Worm (Caenorhabditis elegans) whole organism, L1 larva: Measurements from ENCODE around the gene srh-276.

ENCODE experiments used
- C16A3.4 ChIP-seq: fragments of 150-350 bp; optimal IDR thresholded peaks from 2 replicates; lab custom pipeline; 2014; ENCODE audit warnings: missing biosample characterization, missing genetic modification characterization
- C34B4.2 ChIP-seq: sonication (generic microtip); optimal IDR thresholded peaks from 2 replicates; lab custom pipeline; 2017; ENCODE audit warnings: mild to moderate bottlenecking, missing genetic modification characterization, missing compliant biosample characterization
- F16B12.6 ChIP-seq: fragments of 150-350 bp; optimal IDR thresholded peaks from 2 replicates; lab custom pipeline; 2014; ENCODE audit warnings: missing biosample characterization, missing genetic modification characterization
- Y116A8C.19 ChIP-seq: sonication (generic microtip); optimal IDR thresholded peaks from 2 replicates; lab custom pipeline; 2016; ENCODE audit warnings: missing compliant biosample characterization, missing genetic modification characterization, borderline replicate concordance
- aha-1 ChIP-seq: fragments of 150-350 bp; optimal IDR thresholded peaks from 2 replicates; lab custom pipeline; 2014; ENCODE audit warnings: missing biosample characterization, missing genetic modification characterization
- aly-2 ChIP-seq: fragments of 150-350 bp; optimal IDR thresholded peaks from 2 replicates; lab custom pipeline; 2014; ENCODE audit warnings: missing biosample characterization, missing genetic modification characterization
- ces-1 ChIP-seq: fragments of 150-350 bp; optimal IDR thresholded peaks from 2 replicates; lab custom pipeline; 2014; ENCODE audit warnings: missing biosample characterization, missing genetic modification reagents, missing genetic modification characterization
- dpl-1 ChIP-seq, 3 experiments: fragments of 150-350 bp in 2 of 3; sonication (generic microtip) in 1 of 3; optimal IDR thresholded peaks; 2 replicates each; lab custom pipeline; 2014 to 2017; ENCODE audit warnings: missing biosample characterization in 3 of 3, missing genetic modification characterization in 3 of 3, missing genetic modification reagents in 3 of 3
- efl-1 ChIP-seq, 4 experiments: fragments of 150-350 bp; optimal IDR thresholded peaks in 3 of 4; peaks in 1 of 4; 1 replicate in 1 of 4; 2 replicates in 3 of 4; lab custom pipeline; 2014; ENCODE audit warnings: missing biosample characterization in 2 of 4, missing genetic modification characterization in 2 of 4, missing genetic modification reagents in 2 of 4
- egl-13 ChIP-seq: sonication (generic microtip); optimal IDR thresholded peaks from 2 replicates; lab custom pipeline; 2016; ENCODE audit warnings: missing genotype, missing genetic modification reagents, missing genetic modification characterization, missing compliant biosample characterization
- elt-2 ChIP-seq: sonication (generic microtip); optimal IDR thresholded peaks from 2 replicates; lab custom pipeline; 2016; ENCODE audit warnings: missing genetic modification characterization, mild to moderate bottlenecking, inconsistent platforms, missing compliant biosample characterization, missing genetic modification reagents
- elt-3 ChIP-seq, 6 experiments: fragments of 150-350 bp in 1 of 6; sonication (generic microtip); optimal IDR thresholded peaks; 2 replicates each; lab custom pipeline; 2017 to 2018; ENCODE audit warnings: missing biosample characterization in 6 of 6, missing genetic modification characterization in 6 of 6, inconsistent platforms in 1 of 6
- fkh-10 ChIP-seq: sonication (generic microtip); optimal IDR thresholded peaks from 2 replicates; lab custom pipeline; 2017; ENCODE audit warnings: missing biosample characterization, missing genetic modification reagents, missing genetic modification characterization
- hlh-4 ChIP-seq: sonication (generic microtip); optimal IDR thresholded peaks from 2 replicates; lab custom pipeline; 2016; ENCODE audit warnings: mild to moderate bottlenecking, missing genetic modification characterization, missing compliant biosample characterization
- isw-1 ChIP-seq: fragments of 200-800 bp; sonication (Bioruptor generic); IDR thresholded peaks from 2 replicates; pipeline ENCODE4 v1.3.6; 2022; ENCODE audit warnings: missing genetic modification characterization, missing compliant biosample characterization
- jun-1 ChIP-seq: fragments of 150-350 bp; optimal IDR thresholded peaks from 2 replicates; lab custom pipeline; 2014; ENCODE audit warnings: missing biosample characterization, missing genetic modification reagents, missing genetic modification characterization
- lin-13 ChIP-seq: fragments of 150-350 bp; optimal IDR thresholded peaks from 2 replicates; lab custom pipeline; 2014; ENCODE audit warnings: missing biosample characterization, missing genetic modification reagents, missing genetic modification characterization
- lin-14 ChIP-seq: fragments of 200-800 bp; sonication (Bioruptor generic); optimal IDR thresholded peaks from 2 replicates; lab custom pipeline; 2018; ENCODE audit warnings: mild to moderate bottlenecking, missing genetic modification characterization, moderate library complexity, missing compliant biosample characterization
- lin-35 ChIP-seq, 2 experiments: fragments of 150-350 bp; optimal IDR thresholded peaks; 2 replicates each; lab custom pipeline; 2014; ENCODE audit warnings: missing biosample characterization in 2 of 2, missing genetic modification characterization in 2 of 2, missing genetic modification reagents in 2 of 2
- lsy-2 ChIP-seq, 2 experiments: fragments of 150-350 bp; optimal IDR thresholded peaks; 2 replicates each; lab custom pipeline; 2014; ENCODE audit warnings: missing biosample characterization in 2 of 2, missing genetic modification characterization in 2 of 2
- mdl-1 ChIP-seq, 2 experiments: fragments of 150-350 bp; optimal IDR thresholded peaks; 2 replicates each; lab custom pipeline; 2014 to 2017; ENCODE audit warnings: missing biosample characterization in 2 of 2, missing genetic modification characterization in 2 of 2, inconsistent platforms in 1 of 2
- nhr-11 ChIP-seq: fragments of 150-350 bp; optimal IDR thresholded peaks from 2 replicates; lab custom pipeline; 2014; ENCODE audit warnings: missing biosample characterization, missing genetic modification characterization
- nhr-19 ChIP-seq: fragments of 200-800 bp; sonication (Bioruptor generic); conservative IDR thresholded peaks from 2 replicates; pipeline ENCODE4 v1.3.6; 2022; ENCODE audit warnings: missing genetic modification characterization, missing compliant biosample characterization
- nhr-20 ChIP-seq: sonication (generic microtip); optimal IDR thresholded peaks from 2 replicates; lab custom pipeline; 2016; ENCODE audit warnings: mild to moderate bottlenecking, missing genetic modification characterization, missing compliant biosample characterization
- nhr-47 ChIP-seq: sonication (generic microtip); optimal IDR thresholded peaks from 2 replicates; lab custom pipeline; 2016; ENCODE audit warnings: mild to moderate bottlenecking, missing genetic modification characterization, moderate library complexity, missing compliant biosample characterization
- nhr-71 ChIP-seq: sonication (generic microtip); optimal IDR thresholded peaks from 2 replicates; lab custom pipeline; 2016; ENCODE audit warnings: mild to moderate bottlenecking, missing genetic modification characterization, moderate library complexity, missing compliant biosample characterization
- nhr-76 ChIP-seq: sonication (generic microtip); optimal IDR thresholded peaks from 2 replicates; lab custom pipeline; 2017; ENCODE audit warnings: missing biosample characterization, missing genetic modification characterization
- nhr-77 ChIP-seq: fragments of 150-350 bp; optimal IDR thresholded peaks from 2 replicates; lab custom pipeline; 2014; ENCODE audit warnings: missing biosample characterization, missing genetic modification characterization
- nhr-84 ChIP-seq: sonication (generic microtip); optimal IDR thresholded peaks from 2 replicates; lab custom pipeline; 2017; ENCODE audit warnings: missing biosample characterization, missing genetic modification characterization
- pag-3 ChIP-seq: sonication (generic microtip); optimal IDR thresholded peaks from 2 replicates; lab custom pipeline; 2017; ENCODE audit warnings: missing genetic modification characterization, mild to moderate bottlenecking, missing compliant biosample characterization, antibody characterized with exemption, borderline replicate concordance; ENCODE audit not compliant: insufficient read depth
- pax-3 ChIP-seq: fragments of 200-800 bp; sonication (Bioruptor generic); optimal IDR thresholded peaks from 2 replicates; lab custom pipeline; 2018; ENCODE audit warnings: mild to moderate bottlenecking, missing genetic modification characterization, moderate library complexity, missing compliant biosample characterization
- rnt-1 ChIP-seq: sonication (generic microtip); optimal IDR thresholded peaks from 2 replicates; lab custom pipeline; 2016; ENCODE audit warnings: mild to moderate bottlenecking, missing genetic modification characterization, moderate library complexity, missing compliant biosample characterization
- skn-1 ChIP-seq: fragments of 150-350 bp; optimal IDR thresholded peaks from 2 replicates; lab custom pipeline; 2014; ENCODE audit warnings: missing biosample characterization, missing genetic modification characterization
- snpc-4 ChIP-seq: fragments of 150-350 bp; optimal IDR thresholded peaks from 2 replicates; lab custom pipeline; 2014; ENCODE audit warnings: missing biosample characterization, missing genetic modification characterization
- sox-4 ChIP-seq: sonication (generic microtip); optimal IDR thresholded peaks from 2 replicates; lab custom pipeline; 2016; ENCODE audit warnings: missing genetic modification characterization, missing compliant biosample characterization
- sptf-1 ChIP-seq: fragments of 150-350 bp; optimal IDR thresholded peaks from 2 replicates; lab custom pipeline; 2014; ENCODE audit warnings: missing biosample characterization, missing genetic modification characterization
- swsn-7 ChIP-seq: sonication (generic microtip); optimal IDR thresholded peaks from 2 replicates; lab custom pipeline; 2016; ENCODE audit warnings: missing genetic modification characterization, missing compliant biosample characterization
- tbx-2 ChIP-seq: sonication (generic microtip); optimal IDR thresholded peaks from 2 replicates; lab custom pipeline; 2016; ENCODE audit warnings: missing genetic modification characterization, missing compliant biosample characterization
- unc-130 ChIP-seq: fragments of 150-350 bp; optimal IDR thresholded peaks from 2 replicates; lab custom pipeline; 2017; ENCODE audit warnings: missing biosample characterization, missing genetic modification characterization, inconsistent platforms
- vab-15 ChIP-seq: sonication (generic microtip); optimal IDR thresholded peaks from 2 replicates; lab custom pipeline; 2017; ENCODE audit warnings: missing genotype, mild to moderate bottlenecking, missing genetic modification characterization, missing compliant biosample characterization
- ztf-4 ChIP-seq: fragments of 150-350 bp; optimal IDR thresholded peaks from 2 replicates; lab custom pipeline; 2014; ENCODE audit warnings: missing biosample characterization, missing genetic modification characterization

srh-276 gene

DNA sequence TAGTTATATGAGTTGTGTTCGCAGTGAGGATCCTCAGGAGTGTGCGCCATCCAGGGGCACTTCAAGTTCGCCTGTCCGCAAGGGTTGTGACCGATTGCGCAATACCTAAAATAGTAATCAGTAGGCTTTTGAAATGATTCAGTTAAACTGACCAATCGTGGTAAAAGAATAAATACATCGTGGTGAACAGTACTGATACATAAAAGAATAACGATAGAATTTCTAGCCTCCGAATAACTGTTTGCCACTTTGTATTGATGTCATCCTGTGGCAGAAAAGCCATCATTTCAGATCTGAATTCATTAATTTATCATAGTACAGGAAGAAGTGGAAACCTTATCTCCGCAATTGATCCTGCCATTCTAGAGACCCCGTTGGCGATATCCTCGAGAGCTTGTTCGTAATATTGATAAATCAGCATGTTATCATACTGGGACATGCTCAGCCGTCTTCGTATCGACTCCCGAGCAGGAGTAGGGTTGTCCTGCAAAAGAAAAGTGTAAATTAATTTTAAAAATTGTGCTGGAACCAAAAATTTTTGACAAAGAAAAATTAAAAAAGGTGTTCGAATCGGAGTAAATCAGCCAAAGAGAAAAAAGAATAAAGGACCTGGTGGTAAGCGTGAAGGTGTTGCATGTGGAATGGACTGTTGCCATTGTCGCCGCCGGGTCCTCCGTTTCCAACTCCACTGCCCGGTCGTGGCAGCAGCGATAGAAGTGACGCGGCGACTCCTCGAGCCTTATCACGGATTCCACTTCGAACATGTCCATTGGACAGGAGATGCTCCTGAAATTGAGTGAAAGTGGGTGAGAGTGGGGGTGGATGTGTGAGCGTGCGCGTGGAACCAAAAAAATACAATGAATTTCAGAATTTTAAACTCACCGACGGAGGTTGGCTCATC, 16.1 kb upstream of the srh-276 start:
- TF ChIP-seq sox-4 (tag; lab: Kevin White, UChicago) = no peak
- no peak for TF ChIP-seq hlh-4
- TF ChIP-seq lsy-2 (tag; optimal IDR thresholded peaks at IDR 0.05; lab: Kevin White, UChicago) = peak in 1 of 2 experiments; percentile 23

ce11 chrV:15515365-15515764, 13.8 kb upstream of the srh-276 start:
- TF ChIP-seq unc-130 (tag; lab: Kevin White, UChicago) = no peak
- TF ChIP-seq sptf-1 (tag; lab: Kevin White, UChicago) = no peak
- TF ChIP-seq rnt-1 = peak; percentile 53
- no peak for TF ChIP-seq nhr-76 (tag; lab: Kevin White, UChicago)
- TF ChIP-seq pax-3 = no peak
- no peak for TF ChIP-seq mdl-1 (tag; optimal IDR thresholded peaks at IDR 0.05; lab: Kevin White, UChicago)
- no peak for TF ChIP-seq tbx-2 (tag; lab: Kevin White, UChicago)
- TF ChIP-seq nhr-77 (tag; lab: Kevin White, UChicago) = no peak
- TF ChIP-seq jun-1 = no peak
- TF ChIP-seq lin-35 (GFP tag; optimal IDR thresholded peaks at IDR 0.05; lab: Kevin White, UChicago) = peak in 1 of 2 experiments; percentile 52
- no peak for TF ChIP-seq nhr-20
- TF ChIP-seq lin-13 = no peak
- peak; percentile 19 for TF ChIP-seq nhr-71
- TF ChIP-seq elt-2 = no peak
- no peak for TF ChIP-seq Y116A8C.19
- no peak for TF ChIP-seq fkh-10
- no peak for TF ChIP-seq efl-1 (optimal IDR thresholded peaks at IDR 0.05; lab: Kevin White, UChicago)
- TF ChIP-seq efl-1 (GFP tag; optimal IDR thresholded peaks at IDR 0.05 in 1 of 2; lab: Kevin White, UChicago) = peak in 1 of 2 experiments; percentile 90
- TF ChIP-seq pag-3 (tag; lab: Kevin White, UChicago) = no peak
- TF ChIP-seq nhr-47 = no peak
- no peak for TF ChIP-seq hlh-4
- no peak for TF ChIP-seq C34B4.2 (tag; lab: Kevin White, UChicago)
- TF ChIP-seq elt-3 (tag; optimal IDR thresholded peaks at IDR 0.05; lab: Kevin White, UChicago) = no peak
- no peak for TF ChIP-seq egl-13 (tag; lab: Kevin White, UChicago)
- TF ChIP-seq F16B12.6 (tag; lab: Kevin White, UChicago) = no peak
- no peak for TF ChIP-seq nhr-11 (tag; lab: Kevin White, UChicago)
- TF ChIP-seq nhr-19 (GFP tag; lab: Robert Waterston, UW) = no peak
- no peak for TF ChIP-seq vab-15 (tag; lab: Kevin White, UChicago)
- TF ChIP-seq swsn-7 = no peak
- no peak for TF ChIP-seq ztf-4
- TF ChIP-seq snpc-4 (tag; lab: Kevin White, UChicago) = no peak
- no peak for TF ChIP-seq skn-1
- TF ChIP-seq C16A3.4 (tag; lab: Kevin White, UChicago) = no peak
- TF ChIP-seq nhr-84 = no peak
- TF ChIP-seq dpl-1 (GFP tag; optimal IDR thresholded peaks at IDR 0.05; lab: Kevin White, UChicago) = no peak
- TF ChIP-seq aly-2 = no peak
- peak; percentile 2 for TF ChIP-seq lin-14 (GFP tag; lab: Kevin White, UChicago)
- no peak for TF ChIP-seq isw-1 (GFP tag; lab: Robert Waterston, UW)
- TF ChIP-seq aha-1 (tag; lab: Kevin White, UChicago) = no peak
- no peak for TF ChIP-seq ces-1
